Worm (Caenorhabditis elegans): ENCODE measurements around the gene W01G7.4.
"Not testable (repeated sequence)": the region's sequence is repeated elsewhere in the genome, so short reads cannot be mapped to it uniquely, and the experiment has no call there.

Gene W01G7.4

DNA sequence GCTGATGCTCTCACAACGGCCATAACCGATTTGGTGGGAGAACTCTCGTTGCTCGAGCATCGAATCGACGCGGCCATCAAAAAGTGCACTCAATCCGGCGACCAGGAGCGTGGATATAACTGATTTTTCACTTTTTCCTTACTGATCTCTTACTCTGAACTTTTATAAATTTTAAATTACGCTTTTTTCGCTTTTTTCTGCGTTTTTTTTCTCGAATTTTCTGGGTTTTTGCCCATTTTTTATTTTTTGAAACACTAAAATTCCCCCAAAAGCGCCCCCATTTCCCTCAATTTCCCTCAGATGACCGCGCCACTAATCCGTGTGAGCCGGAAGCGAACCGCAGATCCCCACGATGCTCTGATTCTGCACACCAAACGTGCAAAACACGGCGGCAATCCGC is at the start of gene W01G7.4:
TSS of gene W01G7.4 (plus strand) at position 301 of the 400 bp plus-strand sequence.
- no peak for TF ChIP-seq unc-62 (GFP tag; optimal IDR thresholded peaks at IDR 0.05)

DNA sequence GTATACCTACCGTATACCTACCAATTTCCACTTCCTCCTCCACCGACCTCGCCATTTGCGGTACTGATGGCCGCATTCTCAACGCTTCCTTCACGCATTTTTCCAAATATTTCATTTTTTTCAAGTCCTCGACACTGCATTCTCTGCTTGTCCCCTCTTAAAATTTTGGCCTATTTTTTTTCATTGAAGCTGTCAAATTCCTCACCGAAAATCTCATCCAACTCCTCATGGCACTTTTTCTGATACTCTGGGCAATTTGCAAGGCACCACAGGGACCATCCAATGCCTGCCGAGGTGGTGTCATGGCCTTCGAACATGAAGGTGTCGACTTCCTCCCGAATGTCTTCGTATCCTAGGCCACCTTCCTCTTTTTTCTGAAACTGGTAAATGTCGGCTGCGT is 45.9 kb upstream of the W01G7.4 start:
- TF ChIP-seq unc-62 (GFP tag; optimal IDR thresholded peaks at IDR 0.05): no peak

ce11 chrII:14016865-14017264 is 43.7 kb upstream of the W01G7.4 start, which contains the start of gene cyp-37A1:
cyp-37A1 (minus strand) TSS chrII:14016965.
- TF ChIP-seq unc-62 (GFP tag; optimal IDR thresholded peaks at IDR 0.05): no peak

DNA sequence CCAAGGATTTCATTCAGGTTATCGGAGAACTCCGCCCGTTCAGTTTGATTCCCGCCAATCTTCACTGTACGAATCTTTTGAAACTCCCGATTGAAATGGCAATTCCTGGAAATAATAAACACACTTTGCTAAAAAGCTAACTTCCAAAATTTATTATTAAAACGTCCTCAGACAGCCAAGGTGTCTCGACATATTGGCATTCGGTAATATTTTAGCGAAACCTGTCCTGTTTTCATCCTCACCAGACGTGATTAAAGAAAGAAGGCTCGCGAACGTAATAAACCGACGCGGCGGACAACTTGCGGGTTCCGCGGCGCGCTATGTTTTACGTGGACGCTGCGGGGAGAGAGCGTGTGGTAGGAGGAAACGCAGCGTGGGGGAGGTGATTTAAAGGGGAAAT is 42.3 kb upstream of the W01G7.4 start:
- TF ChIP-seq unc-62 (GFP tag; optimal IDR thresholded peaks at IDR 0.05): no peak

- TF ChIP-seq unc-62 (GFP tag; optimal IDR thresholded peaks at IDR 0.05): no peak
These were observed 41.7 kb upstream of the W01G7.4 start for ce11 chrII:14018887-14019286.

- not testable (repeated sequence) for TF ChIP-seq unc-62 (GFP tag; optimal IDR thresholded peaks at IDR 0.05)
These were observed 39.3 kb upstream of the W01G7.4 start, which contains the start of gene F01D5.10 for ce11 chrII:14021230-14021629. F01D5.10 (minus strand) TSS chrII:14021330.

- no peak for TF ChIP-seq unc-62 (GFP tag; optimal IDR thresholded peaks at IDR 0.05)
These were observed 27.8 kb upstream of the W01G7.4 start for ce11 chrII:14032705-14033104.

DNA sequence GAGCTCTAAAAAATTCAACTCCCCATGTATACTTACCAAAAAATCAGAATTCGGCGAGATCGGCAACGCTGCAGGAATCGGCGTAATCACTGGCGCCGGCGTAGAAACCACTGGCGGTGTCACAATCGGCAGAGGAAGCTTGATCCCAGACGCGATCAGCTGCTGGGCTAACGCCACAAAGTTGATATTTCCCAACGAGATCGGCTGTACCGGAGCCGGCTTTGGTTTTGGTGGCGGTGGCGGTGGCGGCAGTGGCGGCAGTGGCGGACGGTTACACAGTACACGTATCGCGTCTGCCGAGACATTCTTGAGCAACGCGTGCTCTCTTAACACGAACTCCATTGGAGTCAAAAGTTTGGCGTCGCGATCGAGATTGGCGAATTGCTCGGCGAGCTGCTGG is 26.0 kb upstream of the W01G7.4 start:
- TF ChIP-seq unc-62 (GFP tag; optimal IDR thresholded peaks at IDR 0.05): no peak

DNA sequence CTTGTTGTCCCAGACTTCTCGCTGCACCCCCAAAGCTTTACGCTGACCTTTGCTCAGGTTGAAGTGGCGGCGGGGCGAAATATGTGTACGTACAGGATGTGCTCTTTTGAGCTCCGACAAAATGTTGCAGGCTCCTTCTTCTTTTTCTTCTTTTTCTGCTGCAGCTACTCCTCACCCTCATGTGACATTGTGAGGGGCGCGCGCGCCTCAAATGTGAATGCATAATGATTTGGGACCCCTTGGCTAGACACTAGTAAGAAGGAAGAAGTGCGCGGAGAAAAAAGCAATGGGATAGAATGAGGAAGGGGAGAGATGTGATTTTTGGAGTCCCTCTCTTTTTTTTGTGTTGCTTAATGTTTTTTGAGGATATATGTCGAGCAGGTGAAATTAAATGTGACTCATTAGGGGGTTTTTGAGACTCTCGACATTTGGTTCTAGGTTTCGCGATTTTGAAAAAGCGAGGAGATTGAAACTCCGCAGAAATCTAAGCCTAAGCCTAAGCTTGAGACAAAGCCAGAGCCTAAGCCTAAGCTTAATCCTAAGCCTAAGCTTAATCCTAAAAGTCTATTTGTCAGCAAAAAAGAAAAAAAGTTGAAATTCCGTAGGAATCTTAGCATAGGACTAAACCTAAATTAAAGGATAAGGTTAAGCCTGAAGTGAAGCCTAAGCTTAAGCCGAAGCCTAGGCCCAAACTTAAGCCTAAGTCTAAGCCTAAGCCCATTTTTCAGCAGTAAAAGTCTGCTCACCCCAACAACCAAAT is 23.6 kb upstream of the W01G7.4 start:
- TF ChIP-seq unc-62 (GFP tag; optimal IDR thresholded peaks at IDR 0.05): no peak

DNA sequence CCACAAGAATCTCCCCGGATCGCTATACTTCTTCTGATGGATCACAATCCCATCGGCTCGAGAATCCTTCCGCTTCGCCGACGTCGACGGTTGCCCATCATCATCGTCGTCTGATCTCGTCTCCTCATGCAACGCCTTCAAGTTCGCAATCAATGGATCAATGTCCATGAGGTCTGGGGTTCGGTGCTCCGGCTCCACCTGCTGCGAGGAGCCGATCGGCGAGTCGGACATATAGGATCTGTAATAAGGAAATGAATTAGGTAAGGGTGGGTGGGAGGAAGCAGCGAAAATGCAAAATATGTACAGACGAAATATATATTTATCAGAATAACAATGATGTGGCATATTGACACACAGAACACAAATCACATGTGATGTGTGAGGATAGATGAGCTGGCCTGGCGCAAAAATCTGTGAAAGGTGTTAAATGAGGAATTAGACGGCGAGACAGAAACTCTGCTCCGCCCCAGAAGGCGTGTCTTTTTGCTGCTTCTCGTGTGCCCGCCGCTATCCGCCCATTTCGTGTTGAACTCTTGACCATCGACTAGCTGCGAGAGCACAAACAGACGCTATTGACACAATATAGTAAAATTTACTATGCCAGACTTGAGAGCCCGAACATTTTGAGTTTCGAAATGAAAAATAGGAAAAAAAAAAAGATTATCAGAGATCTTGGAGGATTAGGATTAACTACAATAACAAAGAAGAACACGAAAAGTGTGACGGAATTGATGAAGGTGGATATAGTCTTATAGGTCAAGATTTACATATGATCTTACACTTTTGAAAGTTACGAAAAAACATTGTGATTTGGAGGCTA is 22.8 kb upstream of the W01G7.4 start:
- no peak for TF ChIP-seq unc-62 (GFP tag; optimal IDR thresholded peaks at IDR 0.05)

ce11 chrII:14038331-14038730 is 22.2 kb upstream of the W01G7.4 start:
- TF ChIP-seq unc-62 (GFP tag; optimal IDR thresholded peaks at IDR 0.05): no peak

DNA sequence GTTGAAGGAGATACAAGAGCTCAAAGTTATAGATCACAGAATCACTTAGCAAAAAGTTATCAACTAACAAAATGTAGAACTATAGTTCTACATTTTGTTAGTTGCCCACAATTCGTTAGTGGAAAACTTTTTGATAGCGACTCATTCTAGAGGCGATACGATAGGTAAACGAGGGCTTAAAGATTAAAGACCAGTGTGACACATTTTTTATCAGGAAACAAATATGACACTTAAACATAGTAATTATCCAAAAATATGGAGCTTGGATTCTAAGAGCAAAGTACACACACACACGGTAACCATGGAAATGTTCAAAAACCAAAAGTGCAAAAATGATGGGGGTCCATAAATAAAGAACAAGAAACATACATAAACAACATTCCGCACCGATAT is 20.7 kb upstream of the W01G7.4 start:
- no peak for TF ChIP-seq unc-62 (GFP tag; optimal IDR thresholded peaks at IDR 0.05)

- TF ChIP-seq unc-62 (GFP tag; optimal IDR thresholded peaks at IDR 0.05): peak; percentile 40
These were observed 20.2 kb upstream of the W01G7.4 start for ce11 chrII:14040204-14040842.

ce11 chrII:14042836-14043604 is 17.5 kb upstream of the W01G7.4 start:
- no peak for TF ChIP-seq unc-62 (GFP tag; optimal IDR thresholded peaks at IDR 0.05)

DNA sequence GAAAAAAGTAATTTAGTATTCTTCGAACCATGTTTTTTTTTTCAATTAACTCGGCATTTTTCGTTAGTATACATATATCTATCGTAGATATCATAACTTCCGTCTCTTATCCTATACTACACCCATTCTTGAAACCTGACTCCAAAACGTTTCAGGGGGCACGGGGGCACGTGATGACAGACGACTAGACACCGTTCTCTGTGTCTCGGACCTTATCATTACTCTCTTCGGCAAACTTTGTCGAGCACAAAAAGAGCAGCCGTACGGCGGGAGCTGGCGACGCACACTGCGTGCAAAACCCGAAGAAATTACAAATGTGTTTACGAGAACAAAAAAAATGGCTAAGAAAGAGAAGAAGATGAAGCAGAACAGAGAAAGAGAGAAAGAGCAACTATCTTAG is 16.3 kb upstream of the W01G7.4 start:
- TF ChIP-seq unc-62 (GFP tag; optimal IDR thresholded peaks at IDR 0.05): no peak

ce11 chrII:14045235-14045634 is 15.3 kb upstream of the W01G7.4 start:
- TF ChIP-seq unc-62 (GFP tag; optimal IDR thresholded peaks at IDR 0.05): no peak

Data from whole organism, dauer.